Fruit fly (Drosophila melanogaster): ENCODE measurements around the gene slpr.

- TF ChIP-seq D1 (tag; optimal IDR thresholded peaks at IDR 0.05) (no peak), EcR (GFP tag; optimal IDR thresholded peaks at IDR 0.05) (no peak), gl (tag; optimal IDR thresholded peaks at IDR 0.05) (no peak), CG8159 (tag; optimal IDR thresholded peaks at IDR 0.05) (no peak), CG15710 (tag; optimal IDR thresholded peaks at IDR 0.05) (no peak), CG13204 (GFP tag; optimal IDR thresholded peaks at IDR 0.05) (no peak), CG12605 (GFP tag; IDR thresholded peaks at IDR 0.05) (no peak), CG8301 (tag; optimal IDR thresholded peaks at IDR 0.05) (no peak), CG10348 (GFP tag; IDR thresholded peaks at IDR 0.05) (no peak), CG14655 (GFP tag; optimal IDR thresholded peaks at IDR 0.05) (no peak), CG32121 (GFP tag; IDR thresholded peaks at IDR 0.05) (no peak), fd96Ca (GFP tag; IDR thresholded peaks at IDR 0.05) (no peak; the same call in 2 of the 3 replicates), CG9948 (tag; optimal IDR thresholded peaks at IDR 0.05) (no peak), rn (GFP tag; IDR thresholded peaks at IDR 0.05) (no peak)
Measured at dm6 chrX:8195449-8196156, 18.6 kb upstream of the slpr start.
